In the genomic region with DNA sequence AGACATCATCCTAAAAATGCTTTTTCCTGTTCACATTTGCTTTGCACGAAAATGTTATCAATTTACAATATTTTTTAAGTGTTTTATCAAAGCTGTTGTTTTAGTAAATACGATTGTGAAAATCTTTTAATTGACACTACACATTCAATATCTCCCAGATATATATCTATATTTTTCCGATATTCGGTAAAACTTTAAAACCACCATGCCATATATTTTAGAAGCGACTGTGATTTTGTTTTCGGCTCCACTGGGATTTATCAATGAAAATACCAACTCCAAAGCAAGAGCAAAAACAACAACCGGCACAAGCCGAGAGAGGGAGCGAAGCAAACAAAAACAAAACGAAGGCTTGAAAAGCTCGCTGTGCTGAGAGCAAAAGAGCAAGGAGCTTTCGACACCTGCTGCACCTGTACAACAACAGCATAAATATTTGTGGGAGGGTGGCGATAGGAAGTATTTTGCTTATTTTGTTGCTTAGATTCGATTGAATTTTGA, we compare ENCODE assay signal across 3 fruit fly cellular contexts.
TF ChIP-seq lines count a peak whose summit lies in the region.

No protein-coding gene starts in this region.

TF ChIP-seq in whole organism, embryonic, 481 proteins besides CTCF, POLR2A, EP300 and RAD21 (continued from another document and continues in another):
- TF ChIP-seq mam (GFP tag; optimal IDR thresholded peaks at IDR 0.05; lab: Kevin White, UChicago) (peak; percentile 41), CG31441 (GFP tag; IDR thresholded peaks at IDR 0.05; lab: Robert Waterston, UW) (peak; percentile 73), Nf-YB (GFP tag; optimal IDR thresholded peaks at IDR 0.05; lab: Kevin White, UChicago) (peak; percentile 28), ranshi (GFP tag; IDR thresholded peaks at IDR 0.05; lab: Robert Waterston, UW) (peak; percentile 47), chinmo (GFP tag; IDR thresholded peaks at IDR 0.05; lab: Robert Waterston, UW; ENCODE audit: partially characterized antibody) (peak; percentile 83; the same call in 3 of the 4 replicates), Neu2 (GFP tag; optimal IDR thresholded peaks at IDR 0.05; lab: Kevin White, UChicago; ENCODE audit: borderline replicate concordance) (no peak), amos (GFP tag; IDR thresholded peaks at IDR 0.05; lab: Robert Waterston, UW; ENCODE audit: partially characterized antibody) (no peak), CG7357 (GFP tag; IDR thresholded peaks at IDR 0.05; lab: Robert Waterston, UW) (no peak), dan (GFP tag; IDR thresholded peaks at IDR 0.05; lab: Robert Waterston, UW) (no peak), CG18619 (GFP tag; optimal IDR thresholded peaks at IDR 0.05; lab: Kevin White, UChicago) (peak; percentile 43), CG2120 (GFP tag; optimal IDR thresholded peaks at IDR 0.05; lab: Kevin White, UChicago) (peak; percentile 71), CG12391 (tag; optimal IDR thresholded peaks at IDR 0.05; lab: Kevin White, UChicago) (peak; percentile 54), Kr (GFP tag; optimal IDR thresholded peaks at IDR 0.05; lab: Kevin White, UChicago) (no peak), Drgx (GFP tag; IDR thresholded peaks at IDR 0.05; lab: Robert Waterston, UW) (peak; percentile 79), CG18599 (GFP tag; optimal IDR thresholded peaks at IDR 0.05; lab: Kevin White, UChicago) (no peak), CG10462 (GFP tag; optimal IDR thresholded peaks at IDR 0.05; lab: Kevin White, UChicago) (peak; percentile 3), ara (GFP tag; IDR thresholded peaks at IDR 0.05; lab: Robert Waterston, UW) (no peak), jing (GFP tag; optimal IDR thresholded peaks at IDR 0.05; lab: Kevin White, UChicago) (no peak), toy (GFP tag; IDR thresholded peaks at IDR 0.05; lab: Robert Waterston, UW) (no peak), Oli (tag; optimal IDR thresholded peaks at IDR 0.05; lab: Kevin White, UChicago) (peak; percentile 55), pan (optimal IDR thresholded peaks at IDR 0.05; lab: Kevin White, UChicago) (no peak), pan (GFP tag; optimal IDR thresholded peaks at IDR 0.05 in 1 of 2, IDR thresholded peaks at IDR 0.05 in 1 of 2) (peak in 1 of 2 experiments; percentile 41), CG12104 (GFP tag; optimal IDR thresholded peaks at IDR 0.05; lab: Kevin White, UChicago) (no peak), unc-4 (GFP tag; IDR thresholded peaks at IDR 0.05; lab: Robert Waterston, UW; ENCODE audit: partially characterized antibody) (no peak), CG9609 (GFP tag; optimal IDR thresholded peaks at IDR 0.05; lab: Kevin White, UChicago) (no peak), PHDP (tag; optimal IDR thresholded peaks at IDR 0.05; lab: Kevin White, UChicago) (peak; percentile 67), CG4360 (GFP tag; IDR thresholded peaks at IDR 0.05; lab: Robert Waterston, UW) (no peak; the same call in 1 of the 2 replicates), sug (tag; optimal IDR thresholded peaks at IDR 0.05; lab: Kevin White, UChicago) (no peak), jumu (GFP tag; optimal IDR thresholded peaks at IDR 0.05; lab: Kevin White, UChicago) (no peak), fd3F (GFP tag; optimal IDR thresholded peaks at IDR 0.05; lab: Kevin White, UChicago) (peak; percentile 47), Side (GFP tag; optimal IDR thresholded peaks at IDR 0.05; lab: Kevin White, UChicago) (no peak), CG2889 (GFP tag; IDR thresholded peaks at IDR 0.05; lab: Robert Waterston, UW) (no peak), pros (GFP tag; optimal IDR thresholded peaks at IDR 0.05; lab: Kevin White, UChicago) (no peak), crol (GFP tag; IDR thresholded peaks at IDR 0.05; lab: Robert Waterston, UW) (no peak), cwo (GFP tag; optimal IDR thresholded peaks at IDR 0.05; lab: Kevin White, UChicago) (peak; percentile 25), Blimp-1 (GFP tag; optimal IDR thresholded peaks at IDR 0.05; lab: Kevin White, UChicago) (peak; percentile 48), CG1024 (GFP tag; IDR thresholded peaks at IDR 0.05; lab: Robert Waterston, UW) (no peak), CG11093 (GFP tag; IDR thresholded peaks at IDR 0.05; lab: Robert Waterston, UW) (0 out of 3 replicates have a peak, but pooled peaks have one; percentile 7), CG8944 (GFP tag; optimal IDR thresholded peaks at IDR 0.05; lab: Kevin White, UChicago) (no peak), Meics (GFP tag; optimal IDR thresholded peaks at IDR 0.05; lab: Kevin White, UChicago) (peak; percentile 68), CG10267 (tag; optimal IDR thresholded peaks at IDR 0.05; lab: Kevin White, UChicago) (peak; percentile 20), Rfx (GFP tag; IDR thresholded peaks at IDR 0.05; lab: Robert Waterston, UW) (peak; percentile 55)

TF ChIP-seq in whole organism, prepupa, 60 proteins besides CTCF, POLR2A, EP300 and RAD21 (continued from another document):
- TF ChIP-seq fd59A (GFP tag; optimal IDR thresholded peaks at IDR 0.05; lab: Kevin White, UChicago), result peak; percentile 68
- TF ChIP-seq Ets96B (tag; optimal IDR thresholded peaks at IDR 0.05; lab: Kevin White, UChicago), result peak; percentile 79
- no peak for TF ChIP-seq Eip93F (GFP tag; optimal IDR thresholded peaks at IDR 0.05; lab: Kevin White, UChicago)
- peak; percentile 79 for TF ChIP-seq CG10631 (GFP tag; optimal IDR thresholded peaks at IDR 0.05; lab: Kevin White, UChicago)
- peak; percentile 82 for TF ChIP-seq Eip75B (GFP tag; optimal IDR thresholded peaks at IDR 0.05; lab: Kevin White, UChicago)
- peak; percentile 56 for TF ChIP-seq Blimp-1 (GFP tag; optimal IDR thresholded peaks at IDR 0.05; lab: Kevin White, UChicago)
- peak; percentile 72 for TF ChIP-seq Sox15 (GFP tag; optimal IDR thresholded peaks at IDR 0.05; lab: Kevin White, UChicago)
- peak; percentile 4 for TF ChIP-seq CG9139 (GFP tag; optimal IDR thresholded peaks at IDR 0.05; lab: Kevin White, UChicago)
- TF ChIP-seq spab (GFP tag; optimal IDR thresholded peaks at IDR 0.05; lab: Kevin White, UChicago), result peak; percentile 74
- TF ChIP-seq Sox102F (GFP tag; optimal IDR thresholded peaks at IDR 0.05; lab: Kevin White, UChicago), result peak; percentile 86
- TF ChIP-seq CG6808 (GFP tag; optimal IDR thresholded peaks at IDR 0.05; lab: Kevin White, UChicago), result peak; percentile 69
- peak; percentile 89 for TF ChIP-seq topi (GFP tag; optimal IDR thresholded peaks at IDR 0.05; lab: Kevin White, UChicago)
- TF ChIP-seq CG6163 (GFP tag; IDR thresholded peaks at IDR 0.05; lab: Robert Waterston, UW), result peak; percentile 83
- TF ChIP-seq Gug (GFP tag; IDR thresholded peaks at IDR 0.05; lab: Robert Waterston, UW), result peak; percentile 70
- TF ChIP-seq fkh (GFP tag; optimal IDR thresholded peaks at IDR 0.05; lab: Kevin White, UChicago), result no peak
- TF ChIP-seq fd85E (GFP tag; optimal IDR thresholded peaks at IDR 0.05; lab: Kevin White, UChicago), result peak; percentile 59
- TF ChIP-seq Hr39 (GFP tag; optimal IDR thresholded peaks at IDR 0.05; lab: Kevin White, UChicago), result peak; percentile 83
- peak; percentile 87 for TF ChIP-seq CG8119 (GFP tag; IDR thresholded peaks at IDR 0.05; lab: Robert Waterston, UW)
- TF ChIP-seq salr (GFP tag; optimal IDR thresholded peaks at IDR 0.05; lab: Kevin White, UChicago), result peak; percentile 47 to 86
- peak; percentile 87 for TF ChIP-seq lz (GFP tag; optimal IDR thresholded peaks at IDR 0.05; lab: Kevin White, UChicago)
- peak; percentile 68 for TF ChIP-seq vri (GFP tag; optimal IDR thresholded peaks at IDR 0.05; lab: Kevin White, UChicago)
- peak; percentile 82 for TF ChIP-seq CG6276 (GFP tag; optimal IDR thresholded peaks at IDR 0.05; lab: Kevin White, UChicago)
- peak; percentile 75 for TF ChIP-seq CG11762 (GFP tag; optimal IDR thresholded peaks at IDR 0.05; lab: Kevin White, UChicago; ENCODE audit: insufficient read depth)
- peak; percentile 83 for TF ChIP-seq CG34406 (GFP tag; optimal IDR thresholded peaks at IDR 0.05; lab: Kevin White, UChicago)
- TF ChIP-seq Hr4 (GFP tag; optimal IDR thresholded peaks at IDR 0.05; lab: Kevin White, UChicago), result peak; percentile 87
- peak; percentile 75 for TF ChIP-seq CG6792 (GFP tag; optimal IDR thresholded peaks at IDR 0.05; lab: Kevin White, UChicago)
- peak; percentile 89 for TF ChIP-seq CG15336 (GFP tag; IDR thresholded peaks at IDR 0.05; lab: Robert Waterston, UW)
- peak; percentile 65 to 71 for TF ChIP-seq ss (GFP tag; optimal IDR thresholded peaks at IDR 0.05; lab: Kevin White, UChicago)
- TF ChIP-seq CG11902 (GFP tag; optimal IDR thresholded peaks at IDR 0.05; lab: Kevin White, UChicago), result peak; percentile 50
- peak; percentile 76 for TF ChIP-seq CG8632 (GFP tag; optimal IDR thresholded peaks at IDR 0.05; lab: Kevin White, UChicago)
- TF ChIP-seq CG7368 (GFP tag; optimal IDR thresholded peaks at IDR 0.05; lab: Kevin White, UChicago), result peak; percentile 71
- peak; percentile 80 for TF ChIP-seq CG4318 (GFP tag; optimal IDR thresholded peaks at IDR 0.05; lab: Kevin White, UChicago)
- TF ChIP-seq Lpt (GFP tag; optimal IDR thresholded peaks at IDR 0.05; lab: Kevin White, UChicago), result peak; percentile 70
- peak; percentile 79 for TF ChIP-seq CG3032 (tag; optimal IDR thresholded peaks at IDR 0.05; lab: Kevin White, UChicago)
- peak; percentile 80 for TF ChIP-seq pdm3 (GFP tag; optimal IDR thresholded peaks at IDR 0.05; lab: Kevin White, UChicago)
- peak; percentile 97 for TF ChIP-seq Eip78C (GFP tag; lab: Kevin White, UChicago)
- TF ChIP-seq dsx (GFP tag; optimal IDR thresholded peaks at IDR 0.05; lab: Kevin White, UChicago; ENCODE audit: poor library complexity, severe bottlenecking), result peak; percentile 75
- TF ChIP-seq OdsH (GFP tag; optimal IDR thresholded peaks at IDR 0.05; lab: Kevin White, UChicago), result peak; percentile 83
- TF ChIP-seq CG32006 (GFP tag; optimal IDR thresholded peaks at IDR 0.05; lab: Kevin White, UChicago), result peak; percentile 90
- TF ChIP-seq CG11294 (GFP tag; IDR thresholded peaks at IDR 0.05; lab: Robert Waterston, UW), result no peak; the same call in 1 of the 2 replicates
- TF ChIP-seq CG1621 (tag; optimal IDR thresholded peaks at IDR 0.05; lab: Kevin White, UChicago), result peak; percentile 51
TF ChIP-seq in whole organism, prepupa: peak in this region for 56.

TF ChIP-seq in whole organism, wandering third instar larva, 38 proteins besides CTCF, POLR2A, EP300 and RAD21 (continued from another document):
- TF ChIP-seq fru (GFP tag; optimal IDR thresholded peaks at IDR 0.05; lab: Kevin White, UChicago) (peak; percentile 65), Dfd (GFP tag; optimal IDR thresholded peaks at IDR 0.05; lab: Kevin White, UChicago) (no peak), sv (GFP tag; optimal IDR thresholded peaks at IDR 0.05; lab: Kevin White, UChicago) (peak; percentile 5), dmrt93B (GFP tag; optimal IDR thresholded peaks at IDR 0.05; lab: Kevin White, UChicago) (peak; percentile 54), brk (GFP tag; optimal IDR thresholded peaks at IDR 0.05; lab: Kevin White, UChicago) (peak; percentile 52), HLH106 (tag; optimal IDR thresholded peaks at IDR 0.05; lab: Kevin White, UChicago) (peak; percentile 81)
TF ChIP-seq in whole organism, wandering third instar larva: peak in this region for 20.
